Worm (Caenorhabditis elegans) whole organism, L3 larva: ENCODE results near the gene M02H5.8.

Experiments
- lin-15B ChIP-seq: fragments of 150-350 bp; optimal IDR thresholded peaks from 2 replicates; lab custom pipeline; 2014; ENCODE audit warnings: missing biosample characterization, missing genetic modification characterization
- unc-39 ChIP-seq: sonication (generic microtip); optimal IDR thresholded peaks from 4 replicates; lab custom pipeline; 2017; ENCODE audit warnings: missing biosample characterization, missing genetic modification characterization
- unc-62 ChIP-seq: fragments of 150-350 bp; sonication (generic microtip); optimal IDR thresholded peaks from 4 replicates; lab custom pipeline; 2014; ENCODE audit warnings: missing biosample characterization, missing genetic modification reagents, missing genetic modification characterization
- ztf-11 ChIP-seq: fragments of 150-350 bp; optimal IDR thresholded peaks from 2 replicates; lab custom pipeline; 2014; ENCODE audit warnings: missing biosample characterization, missing genetic modification characterization

ce11 chrV:497399-497798 is 47.6 kb downstream of the M02H5.8 start, which contains the start of gene T01G6.1:
- TF ChIP-seq unc-62 (GFP tag; lab: Kevin White, UChicago) (no peak), lin-15B (no peak), ztf-11 (tag; lab: Kevin White, UChicago) (no peak), unc-39 (no peak)
